Worm (Caenorhabditis elegans) whole organism, L2 larva: ENCODE measurements around the gene R07C12.1.
"Not testable (repeated sequence)": the region's sequence is repeated elsewhere in the genome, so short reads cannot be mapped to it uniquely, and the experiment has no call there.

Experiments used
- ZK546.5 ChIP-seq: sonication (generic microtip); optimal IDR thresholded peaks from 2 replicates; lab custom pipeline; 2017; ENCODE audit warnings: missing biosample characterization, missing genetic modification characterization
- ceh-82 ChIP-seq: fragments of 150-350 bp; optimal IDR thresholded peaks from 2 replicates; lab custom pipeline; 2014; ENCODE audit warnings: missing biosample characterization, missing genetic modification characterization
- dmd-4 ChIP-seq: sonication (generic microtip); optimal IDR thresholded peaks from 2 replicates; lab custom pipeline; 2017; ENCODE audit warnings: missing biosample characterization, missing genetic modification characterization
- mab-5 ChIP-seq: fragments of 150-350 bp; optimal IDR thresholded peaks from 2 replicates; lab custom pipeline; 2014; ENCODE audit warnings: missing biosample characterization, missing genetic modification characterization
- nhr-11 ChIP-seq: fragments of 150-350 bp; optimal IDR thresholded peaks from 2 replicates; lab custom pipeline; 2014; ENCODE audit warnings: missing biosample characterization, missing genetic modification characterization
- nhr-12 ChIP-seq: fragments of 150-350 bp; optimal IDR thresholded peaks from 2 replicates; lab custom pipeline; 2014; ENCODE audit warnings: missing biosample characterization, missing genetic modification characterization
- nhr-237 ChIP-seq: fragments of 150-350 bp; optimal IDR thresholded peaks from 2 replicates; lab custom pipeline; 2014; ENCODE audit warnings: missing biosample characterization, missing genetic modification characterization
- snpc-4 ChIP-seq: fragments of 150-350 bp; optimal IDR thresholded peaks from 2 replicates; lab custom pipeline; 2014; ENCODE audit warnings: missing biosample characterization, missing genetic modification characterization
- zag-1 ChIP-seq: fragments of 150-350 bp; optimal IDR thresholded peaks from 2 replicates; lab custom pipeline; 2014; ENCODE audit warnings: missing biosample characterization, missing genetic modification characterization

ce11 chrIV:4125657-4126056 is 26.6 kb upstream of the R07C12.1 start, which contains the start of gene F49F1.7:
- not testable (repeated sequence) for TF ChIP-seq ceh-82 (tag; lab: Kevin White, UChicago); ZK546.5; dmd-4 (tag; lab: Kevin White, UChicago); nhr-237 (tag; lab: Kevin White, UChicago); nhr-12; nhr-11 (tag; lab: Kevin White, UChicago); zag-1 (tag; lab: Kevin White, UChicago); snpc-4 (tag; lab: Kevin White, UChicago); mab-5
